Worm (Caenorhabditis elegans) whole organism, L4 larva: ENCODE measurements around the gene Y8A9A.2.
"Not testable (repeated sequence)": the region's sequence is repeated elsewhere in the genome, so short reads cannot be mapped to it uniquely, and the experiment has no call there.

Experiments used
- F10B5.3 ChIP-seq: sonication (generic microtip); optimal IDR thresholded peaks from 2 replicates; lab custom pipeline; 2016; ENCODE audit warnings: mild to moderate bottlenecking, missing genetic modification characterization, missing compliant biosample characterization
- F26F4.8 ChIP-seq: fragments of 200-800 bp; sonication (Bioruptor generic); conservative IDR thresholded peaks from 2 replicates; pipeline ENCODE4 v1.3.6; 2022; ENCODE audit warnings: missing genetic modification characterization, missing compliant biosample characterization
- F37D6.2 ChIP-seq: sonication (generic microtip); optimal IDR thresholded peaks from 2 replicates; lab custom pipeline; 2016; ENCODE audit warnings: mild to moderate bottlenecking, missing genetic modification characterization, missing compliant biosample characterization
- T20F7.1 ChIP-seq: fragments of 200-800 bp; sonication (Bioruptor generic); optimal IDR thresholded peaks from 2 replicates; lab custom pipeline; 2018; ENCODE audit warnings: mild to moderate bottlenecking, missing genetic modification characterization, missing compliant biosample characterization
- Y5F2A.4 ChIP-seq: fragments of 200-800 bp; sonication (Bioruptor generic); optimal IDR thresholded peaks from 2 replicates; lab custom pipeline; 2018; ENCODE audit warnings: mild to moderate bottlenecking, missing genetic modification characterization, missing compliant biosample characterization
- Y75B8A.6 ChIP-seq: fragments of 200-800 bp; sonication (Bioruptor generic); IDR thresholded peaks from 2 replicates; pipeline ENCODE4 v1.3.6; 2022; ENCODE audit warnings: missing genetic modification reagents, missing genetic modification characterization, missing compliant biosample characterization
- ZK337.2 ChIP-seq: fragments of 200-800 bp; sonication (Bioruptor generic); IDR thresholded peaks from 2 replicates; pipeline ENCODE4 v1.3.6; 2022; ENCODE audit warnings: missing genetic modification reagents, missing genetic modification characterization, missing compliant biosample characterization
- ZK546.5 ChIP-seq, 2 experiments: sonication (generic microtip); optimal IDR thresholded peaks; 2 replicates each; lab custom pipeline; 2017; ENCODE audit warnings: missing biosample characterization in 2 of 2, missing genetic modification characterization in 2 of 2
- aha-1 ChIP-seq: fragments of 150-350 bp; peaks from one replicate; lab custom pipeline; 2014; ENCODE audit warnings: missing biosample characterization, missing genetic modification characterization
- aly-2 ChIP-seq: sonication (generic microtip); optimal IDR thresholded peaks from 2 replicates; lab custom pipeline; 2018; ENCODE audit warnings: missing biosample characterization, missing genetic modification characterization
- ama-1 ChIP-seq: fragments of 150-350 bp; optimal IDR thresholded peaks from 2 replicates; lab custom pipeline; 2014; ENCODE audit warnings: inconsistent platforms, mixed read lengths
- ceh-32 ChIP-seq: sonication (generic microtip); optimal IDR thresholded peaks from 2 replicates; lab custom pipeline; 2016; ENCODE audit warnings: mild to moderate bottlenecking, missing genetic modification characterization, missing compliant biosample characterization; ENCODE audit not compliant: poor library complexity
- ceh-62 ChIP-seq: sonication (generic microtip); optimal IDR thresholded peaks from 2 replicates; lab custom pipeline; 2017; ENCODE audit warnings: missing biosample characterization, missing genetic modification characterization
- cey-2 ChIP-seq: sonication (generic microtip); optimal IDR thresholded peaks from 3 replicates; lab custom pipeline; 2017; ENCODE audit warnings: missing genetic modification characterization, mild to moderate bottlenecking, missing compliant biosample characterization, antibody characterized with exemption, borderline replicate concordance; ENCODE audit not compliant: insufficient read depth
- daf-19 ChIP-seq: fragments of 200-800 bp; sonication (Bioruptor generic); conservative IDR thresholded peaks from 2 replicates; pipeline ENCODE4 v1.3.6; 2022; ENCODE audit warnings: missing genetic modification characterization, missing compliant biosample characterization
- dmd-6 ChIP-seq: fragments of 200-800 bp; sonication (Bioruptor generic); IDR thresholded peaks from 2 replicates; pipeline ENCODE4 v1.3.6; 2022; ENCODE audit warnings: missing genetic modification reagents, missing genetic modification characterization, missing compliant biosample characterization
- dpl-1 ChIP-seq: fragments of 150-350 bp; optimal IDR thresholded peaks from 2 replicates; lab custom pipeline; 2014; ENCODE audit warnings: missing biosample characterization, missing genetic modification reagents, missing genetic modification characterization
- fkh-10 ChIP-seq: fragments of 150-350 bp; optimal IDR thresholded peaks from 2 replicates; lab custom pipeline; 2014; ENCODE audit warnings: missing biosample characterization, missing genetic modification reagents, missing genetic modification characterization
- gei-8 ChIP-seq: fragments of 200-800 bp; sonication (Bioruptor generic); optimal IDR thresholded peaks from 2 replicates; lab custom pipeline; 2018; ENCODE audit warnings: mild to moderate bottlenecking, missing genetic modification characterization, missing compliant biosample characterization
- hlh-30 ChIP-seq: sonication (generic microtip); optimal IDR thresholded peaks from 2 replicates; lab custom pipeline; 2017; ENCODE audit warnings: antibody characterized with exemption, mild to moderate bottlenecking, missing genetic modification characterization, missing compliant biosample characterization; ENCODE audit not compliant: insufficient read depth
- hmg-1.1 ChIP-seq: fragments of 200-800 bp; sonication (Bioruptor generic); IDR thresholded peaks from 2 replicates; pipeline ENCODE4 v1.3.6; 2022; ENCODE audit warnings: missing genetic modification reagents, missing genetic modification characterization, missing compliant biosample characterization
- lin-38 ChIP-seq: fragments of 200-800 bp; sonication (Bioruptor generic); IDR thresholded peaks from 2 replicates; pipeline ENCODE4 v1.3.6; 2022; ENCODE audit warnings: missing genetic modification reagents, missing genetic modification characterization, missing compliant biosample characterization
- lin-39 ChIP-seq: fragments of 150-350 bp; optimal IDR thresholded peaks from 2 replicates; lab custom pipeline; 2014; ENCODE audit warnings: missing biosample characterization, missing genetic modification reagents, missing genetic modification characterization
- madf-5 ChIP-seq, 2 experiments: fragments of 200-800 bp; sonication (Bioruptor generic); IDR thresholded peaks; 2 replicates each; pipeline ENCODE4 v1.3.6; 2022; ENCODE audit warnings: missing compliant biosample characterization in 2 of 2, missing genetic modification characterization in 2 of 2
- madf-9 ChIP-seq: fragments of 200-800 bp; sonication (Bioruptor generic); conservative IDR thresholded peaks from 2 replicates; pipeline ENCODE4 v1.3.6; 2022; ENCODE audit warnings: missing genetic modification reagents, missing genetic modification characterization, missing compliant biosample characterization
- mxl-2 ChIP-seq: fragments of 200-800 bp; sonication (Bioruptor generic); conservative IDR thresholded peaks from 2 replicates; pipeline ENCODE4 v1.3.6; 2022; ENCODE audit warnings: missing genetic modification reagents, missing genetic modification characterization, missing compliant biosample characterization
- nhr-102 ChIP-seq: sonication (generic microtip); optimal IDR thresholded peaks from 2 replicates; lab custom pipeline; 2016; ENCODE audit warnings: mild to moderate bottlenecking, missing genetic modification characterization, moderate library complexity, missing compliant biosample characterization
- nhr-25 ChIP-seq: sonication (generic microtip); optimal IDR thresholded peaks from 2 replicates; lab custom pipeline; 2017; ENCODE audit warnings: missing genetic modification characterization, mild to moderate bottlenecking, missing compliant biosample characterization, antibody characterized with exemption, moderate library complexity, borderline replicate concordance; ENCODE audit not compliant: insufficient read depth
- nhr-48 ChIP-seq: sonication (generic microtip); optimal IDR thresholded peaks from 2 replicates; lab custom pipeline; 2016; ENCODE audit warnings: mild to moderate bottlenecking, missing genetic modification characterization, missing compliant biosample characterization
- nhr-77 ChIP-seq: fragments of 150-350 bp; optimal IDR thresholded peaks from 2 replicates; lab custom pipeline; 2014; ENCODE audit warnings: missing biosample characterization, missing genetic modification characterization
- pha-4 ChIP-seq, 2 experiments: fragments of 150-350 bp in 1 of 2; fragments of 200-800 bp in 1 of 2; sonication (Bioruptor generic) in 1 of 2; IDR thresholded peaks in 1 of 2; optimal IDR thresholded peaks in 1 of 2; 2 replicates each; pipeline versions ENCODE4 v1.3.6 to Lab custom; 2014 to 2022; ENCODE audit warnings: missing genetic modification characterization in 2 of 2, missing genetic modification reagents in 2 of 2, missing biosample characterization in 1 of 2, missing compliant biosample characterization in 1 of 2
- php-3 ChIP-seq: fragments of 200-800 bp; sonication (Bioruptor generic); IDR thresholded peaks from 2 replicates; pipeline ENCODE4 v1.3.6; 2022; ENCODE audit warnings: missing genetic modification reagents, missing genetic modification characterization, missing compliant biosample characterization
- rbr-2 ChIP-seq: sonication (generic microtip); optimal IDR thresholded peaks from 2 replicates; lab custom pipeline; 2016; ENCODE audit warnings: missing genotype, missing genetic modification characterization, missing compliant biosample characterization
- set-16 ChIP-seq: fragments of 200-800 bp; sonication (Bioruptor generic); IDR thresholded peaks from 2 replicates; pipeline ENCODE4 v1.3.6; 2022; ENCODE audit warnings: missing genetic modification reagents, missing genetic modification characterization, missing compliant biosample characterization
- skn-1 ChIP-seq: fragments of 150-350 bp; optimal IDR thresholded peaks from 2 replicates; lab custom pipeline; 2014; ENCODE audit warnings: missing biosample characterization, missing genetic modification characterization
- snpc-4 ChIP-seq: fragments of 150-350 bp; optimal IDR thresholded peaks from 2 replicates; lab custom pipeline; 2014; ENCODE audit warnings: missing biosample characterization, missing genetic modification characterization
- spr-1 ChIP-seq: sonication (generic microtip); optimal IDR thresholded peaks from 2 replicates; lab custom pipeline; 2016; ENCODE audit warnings: mild to moderate bottlenecking, missing genetic modification characterization, missing compliant biosample characterization
- unc-39 ChIP-seq: sonication (generic microtip); optimal IDR thresholded peaks from 2 replicates; lab custom pipeline; 2017; ENCODE audit warnings: missing biosample characterization, missing genetic modification characterization
- unc-62 ChIP-seq, 3 experiments: fragments of 150-350 bp in 1 of 3; sonication (generic microtip); optimal IDR thresholded peaks in 2 of 3; peaks in 1 of 3; 1 replicate in 1 of 3; 2 replicates in 2 of 3; lab custom pipeline; 2014 to 2017; ENCODE audit warnings: missing biosample characterization in 3 of 3, missing genetic modification characterization in 3 of 3, missing genetic modification reagents in 3 of 3, missing genotype in 1 of 3
- zfp-3 ChIP-seq: fragments of 200-800 bp; sonication (Bioruptor generic); conservative IDR thresholded peaks from 2 replicates; pipeline ENCODE4 v1.3.6; 2022; ENCODE audit warnings: missing genetic modification reagents, missing genetic modification characterization, missing compliant biosample characterization
- ztf-11 ChIP-seq: fragments of 150-350 bp; optimal IDR thresholded peaks from 2 replicates; lab custom pipeline; 2014; ENCODE audit warnings: missing biosample characterization, missing genetic modification characterization

Gene Y8A9A.2

ce11 chrII:3753598-3753997 is 41.8 kb upstream of the Y8A9A.2 start, which contains the start of gene rcd-1:
Gene rcd-1 (plus strand): TSS chrII:3753898.
- TF ChIP-seq T20F7.1 (GFP tag; lab: Kevin White, UChicago) = no peak
- TF ChIP-seq nhr-102 (tag; lab: Kevin White, UChicago) = no peak
- no peak for TF ChIP-seq nhr-25 (tag; lab: Kevin White, UChicago)
- TF ChIP-seq unc-39 (tag; lab: Kevin White, UChicago) = no peak
- no peak for TF ChIP-seq fkh-10 (GFP tag; lab: Kevin White, UChicago)
- no peak for TF ChIP-seq madf-5 (GFP tag; IDR thresholded peaks at IDR 0.05; lab: Robert Waterston, UW)
- no peak for TF ChIP-seq cey-2 (tag; lab: Kevin White, UChicago)

ce11 chrII:3757499-3757898 is 37.9 kb upstream of the Y8A9A.2 start, which contains the start of gene srx-111:
Gene srx-111 (plus strand): TSS chrII:3757799.
- no peak for TF ChIP-seq daf-19
- no peak for TF ChIP-seq nhr-48 (tag; lab: Kevin White, UChicago)
- no peak for TF ChIP-seq madf-5 (GFP tag; IDR thresholded peaks at IDR 0.05; lab: Robert Waterston, UW)
- no peak for TF ChIP-seq hlh-30 (tag; lab: Kevin White, UChicago)
- TF ChIP-seq lin-38 = no peak
- no peak for TF ChIP-seq php-3 (GFP tag; lab: Robert Waterston, UW)
- no peak for TF ChIP-seq ztf-11 (tag; lab: Kevin White, UChicago)
- no peak for TF ChIP-seq Y5F2A.4 (GFP tag; lab: Kevin White, UChicago)
- no peak for TF ChIP-seq nhr-77 (tag; lab: Kevin White, UChicago)
- no peak for TF ChIP-seq gei-8 (GFP tag; lab: Kevin White, UChicago)
- no peak for TF ChIP-seq unc-39 (tag; lab: Kevin White, UChicago)
- TF ChIP-seq madf-9 (GFP tag; lab: Robert Waterston, UW) = no peak
- no peak for TF ChIP-seq ZK546.5 (tag; optimal IDR thresholded peaks at IDR 0.05; lab: Kevin White, UChicago)
- no peak for TF ChIP-seq dmd-6 (GFP tag; lab: Robert Waterston, UW)
- no peak for TF ChIP-seq Y75B8A.6
- TF ChIP-seq, all 104 proteins: peak for 0

ce11 chrII:3759010-3759409 is 36.4 kb upstream of the Y8A9A.2 start, which contains the start of gene T24E12.12:
Gene T24E12.12 (plus strand): TSS chrII:3759290.
- no peak for TF ChIP-seq aly-2 (tag; lab: Kevin White, UChicago)
- no peak for TF ChIP-seq hmg-1.1 (GFP tag; lab: Robert Waterston, UW)
- TF ChIP-seq fkh-10 (GFP tag; lab: Kevin White, UChicago) = no peak

ce11 chrII:3761599-3761998 is 33.8 kb upstream of the Y8A9A.2 start, which contains the start of gene T24E12.6:
Gene T24E12.6 (minus strand): TSS chrII:3761699.
- peak in 1 of 2 experiments; percentile 3 for TF ChIP-seq unc-62 (GFP tag; optimal IDR thresholded peaks at IDR 0.05 in 1 of 2; lab: Kevin White, UChicago)
- not testable (repeated sequence) for TF ChIP-seq unc-62 (tag; optimal IDR thresholded peaks at IDR 0.05; lab: Kevin White, UChicago)

ce11 chrII:3764486-3764885 is 30.9 kb upstream of the Y8A9A.2 start, which contains the start of gene srx-112:
Gene srx-112 (minus strand): TSS chrII:3764586.
- TF ChIP-seq F26F4.8 (no peak), zfp-3 (GFP tag; lab: Robert Waterston, UW) (no peak), set-16 (no peak), ceh-32 (no peak), lin-39 (tag; lab: Kevin White, UChicago) (no peak), ama-1 (lab: Kevin White, UChicago) (no peak), spr-1 (tag; lab: Kevin White, UChicago) (no peak), dpl-1 (GFP tag; lab: Kevin White, UChicago) (no peak), rbr-2 (tag; lab: Kevin White, UChicago) (no peak), ceh-62 (tag; lab: Kevin White, UChicago) (no peak), pha-4 (GFP tag; IDR thresholded peaks at IDR 0.05; lab: Robert Waterston, UW) (no peak), pha-4 (tag; optimal IDR thresholded peaks at IDR 0.05; lab: Kevin White, UChicago) (no peak), Y75B8A.6 (no peak), F37D6.2 (tag; lab: Kevin White, UChicago) (no peak), skn-1 (tag; lab: Kevin White, UChicago) (no peak), aha-1 (tag; lab: Kevin White, UChicago) (no peak), ZK337.2 (GFP tag; lab: Robert Waterston, UW) (no peak), mxl-2 (no peak), F10B5.3 (tag; lab: Kevin White, UChicago) (no peak), snpc-4 (no peak)
